Worm (Caenorhabditis elegans): ENCODE results near the gene nlp-58.

- TF ChIP-seq lin-26 (GFP tag; IDR thresholded peaks at IDR 0.05) (no peak), snpc-4 (GFP tag; optimal IDR thresholded peaks at IDR 0.05) (no peak), snpc-4 (tag; optimal IDR thresholded peaks at IDR 0.05) (no peak)
Measured at ce11 chrV:9927954-9928353, 20.8 kb downstream of the nlp-58 start.
